Worm (Caenorhabditis elegans) whole organism, L1 larva: ENCODE measurements around the gene mom-1.

Source experiments
- C16A3.4 ChIP-seq: fragments of 150-350 bp; optimal IDR thresholded peaks from 2 replicates; lab custom pipeline; 2014; ENCODE audit warnings: missing biosample characterization, missing genetic modification characterization
- C34B4.2 ChIP-seq: sonication (generic microtip); optimal IDR thresholded peaks from 2 replicates; lab custom pipeline; 2017; ENCODE audit warnings: mild to moderate bottlenecking, missing genetic modification characterization, missing compliant biosample characterization
- F16B12.6 ChIP-seq: fragments of 150-350 bp; optimal IDR thresholded peaks from 2 replicates; lab custom pipeline; 2014; ENCODE audit warnings: missing biosample characterization, missing genetic modification characterization
- Y116A8C.19 ChIP-seq: sonication (generic microtip); optimal IDR thresholded peaks from 2 replicates; lab custom pipeline; 2016; ENCODE audit warnings: missing compliant biosample characterization, missing genetic modification characterization, borderline replicate concordance
- alr-1 ChIP-seq: fragments of 200-800 bp; sonication (Bioruptor generic); optimal IDR thresholded peaks from 2 replicates; lab custom pipeline; 2018; ENCODE audit warnings: borderline replicate concordance, mild to moderate bottlenecking, missing genetic modification characterization, missing compliant biosample characterization
- aly-2 ChIP-seq: fragments of 150-350 bp; optimal IDR thresholded peaks from 2 replicates; lab custom pipeline; 2014; ENCODE audit warnings: missing biosample characterization, missing genetic modification characterization
- ceh-8 ChIP-seq: fragments of 200-800 bp; sonication (Bioruptor generic); optimal IDR thresholded peaks from 2 replicates; lab custom pipeline; 2018; ENCODE audit warnings: mild to moderate bottlenecking, missing genetic modification characterization, moderate library complexity, missing compliant biosample characterization
- ces-1 ChIP-seq: fragments of 150-350 bp; optimal IDR thresholded peaks from 2 replicates; lab custom pipeline; 2014; ENCODE audit warnings: missing biosample characterization, missing genetic modification reagents, missing genetic modification characterization
- dsc-1 ChIP-seq: sonication (generic microtip); optimal IDR thresholded peaks from 2 replicates; lab custom pipeline; 2016; ENCODE audit warnings: mild to moderate bottlenecking, missing genetic modification characterization, missing compliant biosample characterization
- efl-1 ChIP-seq, 4 experiments: fragments of 150-350 bp; optimal IDR thresholded peaks in 3 of 4; peaks in 1 of 4; 1 replicate in 1 of 4; 2 replicates in 3 of 4; lab custom pipeline; 2014; ENCODE audit warnings: missing biosample characterization in 2 of 4, missing genetic modification characterization in 2 of 4, missing genetic modification reagents in 2 of 4
- elt-3 ChIP-seq, 6 experiments: fragments of 150-350 bp in 1 of 6; sonication (generic microtip); optimal IDR thresholded peaks; 2 replicates each; lab custom pipeline; 2017 to 2018; ENCODE audit warnings: missing biosample characterization in 6 of 6, missing genetic modification characterization in 6 of 6, inconsistent platforms in 1 of 6
- fkh-8 ChIP-seq: sonication (generic microtip); optimal IDR thresholded peaks from 2 replicates; lab custom pipeline; 2016; ENCODE audit warnings: mild to moderate bottlenecking, missing genetic modification characterization, missing compliant biosample characterization
- fos-1 ChIP-seq: fragments of 150-350 bp; optimal IDR thresholded peaks from 2 replicates; lab custom pipeline; 2014; ENCODE audit warnings: missing biosample characterization, missing genetic modification characterization
- grh-1 ChIP-seq: fragments of 200-800 bp; sonication (Bioruptor generic); IDR thresholded peaks from 2 replicates; pipeline ENCODE4 v1.3.6; 2022; ENCODE audit warnings: missing genetic modification reagents, missing genetic modification characterization, missing compliant biosample characterization
- irx-1 ChIP-seq: sonication (generic microtip); optimal IDR thresholded peaks from 2 replicates; lab custom pipeline; 2016; ENCODE audit warnings: missing genetic modification characterization, missing compliant biosample characterization
- lin-35 ChIP-seq, 2 experiments: fragments of 150-350 bp; optimal IDR thresholded peaks; 2 replicates each; lab custom pipeline; 2014; ENCODE audit warnings: missing biosample characterization in 2 of 2, missing genetic modification characterization in 2 of 2, missing genetic modification reagents in 2 of 2
- lin-39 ChIP-seq: fragments of 150-350 bp; optimal IDR thresholded peaks from 2 replicates; lab custom pipeline; 2014; ENCODE audit warnings: missing biosample characterization, missing genetic modification reagents, missing genetic modification characterization
- lsy-2 ChIP-seq, 2 experiments: fragments of 150-350 bp; optimal IDR thresholded peaks; 2 replicates each; lab custom pipeline; 2014; ENCODE audit warnings: missing biosample characterization in 2 of 2, missing genetic modification characterization in 2 of 2
- mdl-1 ChIP-seq, 2 experiments: fragments of 150-350 bp; optimal IDR thresholded peaks; 2 replicates each; lab custom pipeline; 2014 to 2017; ENCODE audit warnings: missing biosample characterization in 2 of 2, missing genetic modification characterization in 2 of 2, inconsistent platforms in 1 of 2
- nhr-28 ChIP-seq: fragments of 150-350 bp; optimal IDR thresholded peaks from 2 replicates; lab custom pipeline; 2014; ENCODE audit warnings: missing biosample characterization, missing genetic modification characterization
- nhr-77 ChIP-seq: fragments of 150-350 bp; optimal IDR thresholded peaks from 2 replicates; lab custom pipeline; 2014; ENCODE audit warnings: missing biosample characterization, missing genetic modification characterization
- nhr-84 ChIP-seq: sonication (generic microtip); optimal IDR thresholded peaks from 2 replicates; lab custom pipeline; 2017; ENCODE audit warnings: missing biosample characterization, missing genetic modification characterization
- rnt-1 ChIP-seq: sonication (generic microtip); optimal IDR thresholded peaks from 2 replicates; lab custom pipeline; 2016; ENCODE audit warnings: mild to moderate bottlenecking, missing genetic modification characterization, moderate library complexity, missing compliant biosample characterization
- sup-37 ChIP-seq: fragments of 200-800 bp; sonication (Bioruptor generic); optimal IDR thresholded peaks from 2 replicates; lab custom pipeline; 2018; ENCODE audit warnings: mild to moderate bottlenecking, missing genetic modification characterization, missing compliant biosample characterization
- unc-86 ChIP-seq: sonication (generic microtip); optimal IDR thresholded peaks from 2 replicates; lab custom pipeline; 2016; ENCODE audit warnings: missing genetic modification characterization, missing compliant biosample characterization
- ztf-11 ChIP-seq, 2 experiments: sonication (generic microtip); optimal IDR thresholded peaks; 2 replicates each; lab custom pipeline; 2016 to 2017; ENCODE audit warnings: missing genetic modification characterization in 2 of 2, missing biosample characterization in 1 of 2, missing compliant biosample characterization in 1 of 2

The mom-1 gene

ce11 chrX:6341513-6341912 lies 48.6 kb downstream of the mom-1 start, which contains the start of gene C03B1.7:
Gene C03B1.7, plus strand, starts transcription at chrX:6341813.
- no peak for TF ChIP-seq F16B12.6
- TF ChIP-seq lsy-2 (tag; optimal IDR thresholded peaks at IDR 0.05; lab: Kevin White, UChicago) = no peak
- TF ChIP-seq lin-35 (GFP tag; optimal IDR thresholded peaks at IDR 0.05; lab: Kevin White, UChicago) = no peak
- no peak for TF ChIP-seq mdl-1 (tag; optimal IDR thresholded peaks at IDR 0.05; lab: Kevin White, UChicago)
- no peak for TF ChIP-seq ces-1 (GFP tag; lab: Kevin White, UChicago)

- TF ChIP-seq ceh-8 (no peak), lin-39 (tag; lab: Kevin White, UChicago) (no peak), ztf-11 (tag; optimal IDR thresholded peaks at IDR 0.05; lab: Kevin White, UChicago) (no peak), dsc-1 (no peak), rnt-1 (tag; lab: Kevin White, UChicago) (no peak), ces-1 (GFP tag; lab: Kevin White, UChicago) (no peak), nhr-84 (tag; lab: Kevin White, UChicago) (no peak), irx-1 (tag; lab: Kevin White, UChicago) (no peak), alr-1 (tag; lab: Kevin White, UChicago) (no peak), efl-1 (optimal IDR thresholded peaks at IDR 0.05; lab: Kevin White, UChicago) (no peak), efl-1 (GFP tag; optimal IDR thresholded peaks at IDR 0.05 in 1 of 2; lab: Kevin White, UChicago) (no peak), nhr-77 (no peak)
Measured at ce11 chrX:6345785-6346184, 52.9 kb downstream of the mom-1 start.

- TF ChIP-seq Y116A8C.19 (tag; lab: Kevin White, UChicago) (no peak), fkh-8 (tag; lab: Kevin White, UChicago) (no peak), nhr-28 (no peak), grh-1 (GFP tag; lab: Robert Waterston, UW) (no peak), rnt-1 (tag; lab: Kevin White, UChicago) (no peak), elt-3 (tag; optimal IDR thresholded peaks at IDR 0.05; lab: Kevin White, UChicago) (no peak), unc-86 (tag; lab: Kevin White, UChicago) (no peak), sup-37 (GFP tag; lab: Kevin White, UChicago) (no peak), aly-2 (tag; lab: Kevin White, UChicago) (no peak), C34B4.2 (no peak), C16A3.4 (tag; lab: Kevin White, UChicago) (no peak), fos-1 (tag; lab: Kevin White, UChicago) (no peak)
Measured at ce11 chrX:6347013-6347412, 54.1 kb downstream of the mom-1 start, which contains the start of gene C03B1.9. Gene C03B1.9, minus strand, starts transcription at chrX:6347113.
